Worm (Caenorhabditis elegans): ENCODE measurements around the gene marg-1.

DNA sequence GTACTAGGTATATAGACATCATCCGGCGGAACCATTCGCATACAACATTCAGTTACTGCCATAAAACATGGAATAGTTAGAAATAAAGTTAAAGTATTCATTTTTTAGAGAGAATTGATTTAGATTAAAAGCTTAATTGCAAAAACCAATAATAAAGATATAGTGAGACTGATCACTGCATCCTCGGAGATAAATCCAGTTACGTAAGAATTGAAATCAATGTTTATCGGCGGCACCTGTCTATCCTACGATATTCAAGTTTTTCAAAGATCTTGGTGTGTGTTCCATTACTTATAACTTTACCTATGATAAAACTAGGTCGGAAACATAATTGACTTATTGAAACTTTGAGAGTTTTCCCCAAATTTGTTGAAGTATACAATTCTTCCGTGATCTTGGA, 21.6 kb downstream of the marg-1 start, which contains the start of gene T14G12.6:
- no peak for TF ChIP-seq ama-1 (optimal IDR thresholded peaks at IDR 0.05)
- TF ChIP-seq hmg-4 (GFP tag; optimal IDR thresholded peaks at IDR 0.05): no peak
- TF ChIP-seq sea-1 (GFP tag; conservative IDR thresholded peaks at IDR 0.05): no peak

Data from whole organism, early embryonic.